Fruit fly (Drosophila melanogaster) whole organism, embryonic: ENCODE measurements around the gene sau.

Experiments used
- Asciz ChIP-seq: fragments of 200-800 bp; sonication (Bioruptor generic); optimal IDR thresholded peaks from 2 replicates; lab custom pipeline; 2017; ENCODE audit warnings: missing biosample characterization, mild to moderate bottlenecking, missing genetic modification characterization, missing genetic modification reagents
- Atf3 ChIP-seq: fragments of 200-800 bp; sonication (Bioruptor generic); optimal IDR thresholded peaks from 3 replicates; lab custom pipeline; 2016; ENCODE audit warnings: missing biosample characterization, missing genetic modification characterization
- Blimp-1 ChIP-seq: fragments of 200-800 bp; sonication (Bioruptor generic); optimal IDR thresholded peaks from 3 replicates; lab custom pipeline; 2018; ENCODE audit warnings: missing biosample characterization, missing genetic modification characterization, mild to moderate bottlenecking, moderate library complexity, missing genetic modification reagents
- CG11723 ChIP-seq: fragments of 200-800 bp; sonication (Bioruptor generic); optimal IDR thresholded peaks from 2 replicates; lab custom pipeline; 2017; ENCODE audit warnings: missing biosample characterization, mild to moderate bottlenecking, missing genetic modification characterization
- CG12104 ChIP-seq: fragments of 200-800 bp; sonication (Bioruptor generic); optimal IDR thresholded peaks from 3 replicates; lab custom pipeline; 2016; ENCODE audit warnings: missing biosample characterization, missing genetic modification characterization
- CG12744 ChIP-seq: fragments of 200-800 bp; sonication (Bioruptor generic); optimal IDR thresholded peaks from 2 replicates; lab custom pipeline; 2016; ENCODE audit warnings: missing biosample characterization, missing genetic modification characterization
- CG13424 ChIP-seq: fragments of 200-800 bp; sonication (Bioruptor generic); optimal IDR thresholded peaks from 2 replicates; lab custom pipeline; 2019; ENCODE audit warnings: missing biosample characterization, mild to moderate bottlenecking, missing genetic modification characterization, moderate library complexity
- CG13624 ChIP-seq: fragments of 200-800 bp; sonication (Bioruptor generic); optimal IDR thresholded peaks from 2 replicates; lab custom pipeline; 2016; ENCODE audit warnings: missing biosample characterization, missing genetic modification characterization
- CG14710 ChIP-seq: fragments of 200-800 bp; sonication (Bioruptor generic); optimal IDR thresholded peaks from 3 replicates; lab custom pipeline; 2019; ENCODE audit warnings: missing biosample characterization, mild to moderate bottlenecking, missing genetic modification characterization, moderate library complexity
- CG17568 ChIP-seq: fragments of 200-800 bp; sonication (Bioruptor generic); optimal IDR thresholded peaks from 2 replicates; lab custom pipeline; 2018; ENCODE audit warnings: missing biosample characterization, mild to moderate bottlenecking, missing genetic modification characterization, moderate library complexity
- CG2202 ChIP-seq: fragments of 200-800 bp; sonication (Bioruptor generic); optimal IDR thresholded peaks from 2 replicates; lab custom pipeline; 2018; ENCODE audit warnings: missing biosample characterization, mild to moderate bottlenecking, missing genetic modification characterization
- CG32772 ChIP-seq: fragments of 200-800 bp; sonication (Bioruptor generic); IDR thresholded peaks from 2 replicates; pipeline ENCODE4 v1.3.6; 2022; ENCODE audit warnings: missing biosample characterization, missing genetic modification characterization
- CG34224 ChIP-seq: fragments of 200-800 bp; sonication (Bioruptor generic); IDR thresholded peaks from 3 replicates; pipeline ENCODE4 v1.3.6; 2022; ENCODE audit warnings: missing biosample characterization, missing genetic modification characterization; ENCODE audit not compliant: partially characterized antibody
- CG34422 ChIP-seq: fragments of 200-800 bp; sonication (Bioruptor generic); IDR thresholded peaks from 3 replicates; pipeline ENCODE4 v1.3.6; 2022; ENCODE audit warnings: missing biosample characterization, missing genetic modification characterization
- CG4282 ChIP-seq: fragments of 200-800 bp; sonication (Bioruptor generic); optimal IDR thresholded peaks from 2 replicates; lab custom pipeline; 2016; ENCODE audit warnings: missing biosample characterization, missing genetic modification characterization
- CG4707 ChIP-seq: fragments of 200-800 bp; sonication (Bioruptor generic); optimal IDR thresholded peaks from 2 replicates; lab custom pipeline; 2018; ENCODE audit warnings: missing biosample characterization, mild to moderate bottlenecking, missing genetic modification characterization, moderate library complexity
- CG6272 ChIP-seq: fragments of 200-800 bp; sonication (Bioruptor generic); IDR thresholded peaks from 2 replicates; pipeline ENCODE4 v1.3.6; 2022; ENCODE audit warnings: missing biosample characterization, missing genetic modification characterization
- CG7786 ChIP-seq: fragments of 200-800 bp; sonication (Bioruptor generic); optimal IDR thresholded peaks from 2 replicates; lab custom pipeline; 2016; ENCODE audit warnings: missing biosample characterization, missing genetic modification characterization
- CG7963 ChIP-seq: fragments of 200-800 bp; sonication (Bioruptor generic); IDR thresholded peaks from 3 replicates; pipeline ENCODE4 v1.3.6; 2022; ENCODE audit warnings: missing biosample characterization, missing genetic modification characterization; ENCODE audit not compliant: partially characterized antibody
- CG9215 ChIP-seq: fragments of 200-800 bp; sonication (Bioruptor generic); IDR thresholded peaks from 2 replicates; pipeline ENCODE4 v1.3.6; 2022; ENCODE audit warnings: missing biosample characterization, missing genetic modification characterization
- Deaf1 ChIP-seq: fragments of 200-800 bp; optimal IDR thresholded peaks from 3 replicates; lab custom pipeline; 2019; ENCODE audit warnings: missing biosample characterization, mild to moderate bottlenecking, missing genetic modification characterization, moderate library complexity
- Eip74EF ChIP-seq, 2 experiments: fragments of 200-800 bp in 1 of 2; fragments of >200 bp in 1 of 2; sonication (Bioruptor generic) in 1 of 2; optimal IDR thresholded peaks; 2 replicates each; lab custom pipeline; 2017 to 2019; ENCODE audit warnings: missing biosample characterization in 2 of 2, missing genetic modification characterization in 2 of 2, mild to moderate bottlenecking in 1 of 2, moderate library complexity in 1 of 2
- HLHmδ ChIP-seq: fragments of 200-800 bp; sonication (Bioruptor generic); optimal IDR thresholded peaks from 2 replicates; lab custom pipeline; 2018; ENCODE audit warnings: missing biosample characterization, mild to moderate bottlenecking, missing genetic modification characterization, moderate library complexity
- Lim3 ChIP-seq: fragments of 200-800 bp; sonication (Bioruptor generic); IDR thresholded peaks from 2 replicates; pipeline ENCODE4 v1.3.6; 2022; ENCODE audit warnings: missing biosample characterization, missing genetic modification characterization
- Mad ChIP-seq: fragments of 200-800 bp; sonication (Bioruptor generic); optimal IDR thresholded peaks from 2 replicates; lab custom pipeline; 2016; ENCODE audit warnings: missing biosample characterization, missing genetic modification characterization
- Mes4 ChIP-seq: fragments of 200-800 bp; sonication (Bioruptor generic); optimal IDR thresholded peaks from 2 replicates; lab custom pipeline; 2016; ENCODE audit warnings: missing biosample characterization, missing genetic modification characterization
- NK7.1 ChIP-seq: fragments of 200-800 bp; sonication (Bioruptor generic); optimal IDR thresholded peaks from 3 replicates; lab custom pipeline; 2016; ENCODE audit warnings: missing biosample characterization, missing genetic modification characterization
- Xbp1 ChIP-seq: fragments of 200-800 bp; sonication (Bioruptor generic); optimal IDR thresholded peaks from 3 replicates; lab custom pipeline; 2016; ENCODE audit warnings: missing biosample characterization, mild to moderate bottlenecking, missing genetic modification characterization
- ap ChIP-seq: fragments of 200-800 bp; sonication (Bioruptor generic); IDR thresholded peaks from 2 replicates; pipeline ENCODE4 v1.3.6; 2022; ENCODE audit warnings: missing biosample characterization, missing genetic modification characterization
- ara ChIP-seq: fragments of 200-800 bp; sonication (Bioruptor generic); IDR thresholded peaks from 2 replicates; pipeline ENCODE4 v1.3.6; 2022; ENCODE audit warnings: missing biosample characterization, missing genetic modification characterization
- chm ChIP-seq: fragments of 200-800 bp; sonication (Bioruptor generic); IDR thresholded peaks from 2 replicates; pipeline ENCODE4 v1.3.6; 2022; ENCODE audit warnings: missing biosample characterization, missing genetic modification characterization
- crc ChIP-seq: fragments of 200-800 bp; sonication (Bioruptor generic); optimal IDR thresholded peaks from 2 replicates; lab custom pipeline; 2016; ENCODE audit warnings: missing biosample characterization, missing genetic modification characterization
- dati ChIP-seq: fragments of 200-800 bp; sonication (Bioruptor generic); IDR thresholded peaks from 2 replicates; pipeline ENCODE4 v1.3.6; 2022; ENCODE audit warnings: missing biosample characterization, missing genetic modification characterization
- dmrt11E ChIP-seq: fragments of 200-800 bp; sonication (Bioruptor generic); optimal IDR thresholded peaks from 3 replicates; lab custom pipeline; 2018; ENCODE audit warnings: missing biosample characterization, mild to moderate bottlenecking, missing genetic modification characterization, moderate library complexity
- fd3F ChIP-seq: fragments of 200-800 bp; sonication (Bioruptor generic); optimal IDR thresholded peaks from 2 replicates; lab custom pipeline; 2018; ENCODE audit warnings: missing biosample characterization, mild to moderate bottlenecking, missing genetic modification characterization, moderate library complexity
- ftz-f1 ChIP-seq: fragments of 200-800 bp; sonication (Bioruptor generic); optimal IDR thresholded peaks from 2 replicates; lab custom pipeline; 2016; ENCODE audit warnings: missing biosample characterization, missing genetic modification characterization
- grau ChIP-seq: fragments of 200-800 bp; optimal IDR thresholded peaks from 3 replicates; lab custom pipeline; 2019; ENCODE audit warnings: missing biosample characterization, mild to moderate bottlenecking, missing genetic modification characterization, moderate library complexity
- ken ChIP-seq: fragments of 200-800 bp; sonication (Bioruptor generic); IDR thresholded peaks from 3 replicates; pipeline ENCODE4 v1.3.6; 2022; ENCODE audit warnings: missing biosample characterization, missing genetic modification characterization
- lilli ChIP-seq: fragments of 200-800 bp; sonication (Bioruptor generic); optimal IDR thresholded peaks from 3 replicates; lab custom pipeline; 2016; ENCODE audit warnings: missing biosample characterization, missing genetic modification characterization
- lov ChIP-seq, 2 experiments: fragments of 200-800 bp in 1 of 2; fragments of >200 bp in 1 of 2; sonication (Bioruptor generic) in 1 of 2; IDR thresholded peaks in 1 of 2; optimal IDR thresholded peaks in 1 of 2; 2 replicates in 1 of 2; 3 replicates in 1 of 2; pipeline versions ENCODE4 v1.3.6 to Lab custom; 2017 to 2022; ENCODE audit warnings: missing biosample characterization in 1 of 2, missing genetic modification characterization in 1 of 2
- phol ChIP-seq: fragments of 200-800 bp; sonication (Bioruptor generic); optimal IDR thresholded peaks from 3 replicates; lab custom pipeline; 2018; ENCODE audit warnings: missing biosample characterization, mild to moderate bottlenecking, missing genetic modification characterization, moderate library complexity
- pita ChIP-seq: fragments of 200-800 bp; sonication (Bioruptor generic); optimal IDR thresholded peaks from 2 replicates; lab custom pipeline; 2017; ENCODE audit warnings: missing biosample characterization, mild to moderate bottlenecking, missing genetic modification characterization
- prd ChIP-seq, 3 experiments: fragments of >200 bp in 2 of 3; fragments of 200-800 bp in 1 of 3; sonication (Bioruptor generic) in 1 of 3; optimal IDR thresholded peaks in 2 of 3; IDR thresholded peaks in 1 of 3; 2 replicates in 2 of 3; 3 replicates in 1 of 3; pipeline versions ENCODE4 v1.3.6 to Lab custom; 2017 to 2022; ENCODE audit warnings: missing biosample characterization in 1 of 3, missing genetic modification characterization in 1 of 3
- salm ChIP-seq: fragments of 200-800 bp; sonication (Bioruptor generic); optimal IDR thresholded peaks from 2 replicates; lab custom pipeline; 2018; ENCODE audit warnings: missing biosample characterization, mild to moderate bottlenecking, missing genetic modification characterization
- sqz ChIP-seq: fragments of 200-800 bp; sonication (Bioruptor generic); optimal IDR thresholded peaks from 3 replicates; lab custom pipeline; 2018; ENCODE audit warnings: missing biosample characterization, mild to moderate bottlenecking, missing genetic modification characterization
- tio ChIP-seq: fragments of 200-800 bp; sonication (Bioruptor generic); optimal IDR thresholded peaks from 2 replicates; lab custom pipeline; 2017; ENCODE audit warnings: missing biosample characterization, missing genetic modification characterization, inconsistent platforms
- tll ChIP-seq, 2 experiments: fragments of 200-800 bp in 1 of 2; fragments of >200 bp in 1 of 2; sonication (Bioruptor generic) in 1 of 2; optimal IDR thresholded peaks; 2 replicates each; lab custom pipeline; 2017 to 2019; ENCODE audit warnings: missing biosample characterization in 2 of 2, missing genetic modification characterization in 2 of 2, mild to moderate bottlenecking in 1 of 2, moderate library complexity in 1 of 2
- ttk ChIP-seq: fragments of 200-800 bp; sonication (Bioruptor generic); IDR thresholded peaks from 2 replicates; pipeline ENCODE4 v2.1.2; 2022; ENCODE audit warnings: missing biosample characterization, missing genetic modification characterization
- tup ChIP-seq: fragments of 200-800 bp; sonication (Bioruptor generic); optimal IDR thresholded peaks from 2 replicates; lab custom pipeline; 2016; ENCODE audit warnings: missing biosample characterization, mild to moderate bottlenecking, missing genetic modification characterization, moderate library complexity

The sau gene

dm6 chr2L:2227316-2227715, 1.2 kb downstream of the sau start:
- TF ChIP-seq sqz (GFP tag; lab: Kevin White, UChicago): no peak
- peak; percentile 46 for TF ChIP-seq grau (tag; lab: Kevin White, UChicago)
- no peak for TF ChIP-seq NK7.1
- TF ChIP-seq ttk (GFP tag; lab: Robert Waterston, UW): peak; percentile 31; the same call in 1 of the 2 replicates
- peak; percentile 18; the same call in 1 of the 2 replicates for TF ChIP-seq Lim3
- TF ChIP-seq CG12104 (GFP tag; lab: Kevin White, UChicago): peak; percentile 14
- no peak for TF ChIP-seq Mes4
- no peak for TF ChIP-seq tio (GFP tag; lab: Kevin White, UChicago)
- peak; percentile 54 for TF ChIP-seq ap (GFP tag; lab: Robert Waterston, UW)
- no peak for TF ChIP-seq HLHmδ
- 0 out of 3 replicates have a peak, but pooled peaks have one; percentile 3 for TF ChIP-seq ken (GFP tag; lab: Robert Waterston, UW)
- TF ChIP-seq CG14710 (tag; lab: Kevin White, UChicago): no peak
- TF ChIP-seq CG13424 (tag; lab: Kevin White, UChicago): peak; percentile 56
- peak; percentile 56; the same call in 1 of the 2 replicates for TF ChIP-seq chm
- no peak for TF ChIP-seq CG7963 (GFP tag; lab: Robert Waterston, UW)
- peak; percentile 16 for TF ChIP-seq CG4707
- TF ChIP-seq Eip74EF (GFP tag; optimal IDR thresholded peaks at IDR 0.05; lab: Kevin White, UChicago): no peak
- TF ChIP-seq Asciz (GFP tag; lab: Kevin White, UChicago): peak; percentile 51
- no peak for TF ChIP-seq CG32772 (GFP tag; lab: Robert Waterston, UW)
- peak; percentile 71 for TF ChIP-seq ara (GFP tag; lab: Robert Waterston, UW)
- TF ChIP-seq CG17568 (GFP tag; lab: Kevin White, UChicago): peak; percentile 19
- no peak for TF ChIP-seq CG13624 (GFP tag; lab: Kevin White, UChicago)
- TF ChIP-seq salm (tag; lab: Kevin White, UChicago): no peak
- TF ChIP-seq crc (GFP tag; lab: Kevin White, UChicago): no peak
- no peak; the same call in 1 of the 2 replicates for TF ChIP-seq dati (GFP tag; lab: Robert Waterston, UW)
- TF ChIP-seq CG6272 (GFP tag; lab: Robert Waterston, UW): no peak
- TF ChIP-seq lilli (GFP tag; lab: Kevin White, UChicago): peak; percentile 48
- TF ChIP-seq fd3F (GFP tag; lab: Kevin White, UChicago): no peak
- no peak for TF ChIP-seq tll (GFP tag; optimal IDR thresholded peaks at IDR 0.05; lab: Kevin White, UChicago)
- TF ChIP-seq dmrt11E: no peak
- TF ChIP-seq tup (GFP tag; lab: Kevin White, UChicago): no peak
- TF ChIP-seq CG34422 (GFP tag; lab: Robert Waterston, UW): peak; percentile 49; the same call in 1 of the 3 replicates
- TF ChIP-seq phol (tag; lab: Kevin White, UChicago): peak; percentile 51
- no peak for TF ChIP-seq prd (optimal IDR thresholded peaks at IDR 0.05; lab: Kevin White, UChicago)
- peak; percentile 51; the same call in 2 of the 3 replicates for TF ChIP-seq prd (GFP tag; IDR thresholded peaks at IDR 0.05; lab: Robert Waterston, UW)
- TF ChIP-seq Xbp1: peak; percentile 54
- no peak for TF ChIP-seq Atf3 (GFP tag; lab: Kevin White, UChicago)
- no peak for TF ChIP-seq CG12744 (GFP tag; lab: Kevin White, UChicago)
- TF ChIP-seq CG34224: no peak
- peak; percentile 47 for TF ChIP-seq Blimp-1 (GFP tag; lab: Kevin White, UChicago)
- TF ChIP-seq CG2202 (tag; lab: Kevin White, UChicago): no peak
- no peak for TF ChIP-seq lov (optimal IDR thresholded peaks at IDR 0.05; lab: Kevin White, UChicago)
- peak; percentile 25; the same call in 1 of the 3 replicates for TF ChIP-seq lov (GFP tag; IDR thresholded peaks at IDR 0.05; lab: Robert Waterston, UW)
- TF ChIP-seq pita (GFP tag; lab: Kevin White, UChicago): no peak
- peak; percentile 43 for TF ChIP-seq Mad (GFP tag; lab: Kevin White, UChicago)
- TF ChIP-seq CG9215 (GFP tag; lab: Robert Waterston, UW): no peak
- no peak for TF ChIP-seq ftz-f1 (GFP tag; lab: Kevin White, UChicago)
- TF ChIP-seq CG11723 (GFP tag; lab: Kevin White, UChicago): peak; percentile 1
- peak; percentile 22 for TF ChIP-seq CG7786 (GFP tag; lab: Kevin White, UChicago)
- TF ChIP-seq Deaf1 (tag; lab: Kevin White, UChicago): no peak
- TF ChIP-seq CG4282 (GFP tag; lab: Kevin White, UChicago): no peak
